Fruit fly (Drosophila melanogaster) whole organism, embryonic: Measurements from ENCODE around the gene CG7408.

ENCODE experiments used
- Bgb ChIP-seq: fragments of 200-800 bp; sonication (Bioruptor generic); IDR thresholded peaks from 2 replicates; pipeline ENCODE4 v1.3.6; 2022; ENCODE audit warnings: missing biosample characterization, missing genetic modification characterization; ENCODE audit not compliant: partially characterized antibody
- CG11504 ChIP-seq: fragments of 200-800 bp; sonication (Bioruptor generic); optimal IDR thresholded peaks from 3 replicates; lab custom pipeline; 2019; ENCODE audit warnings: missing biosample characterization, mild to moderate bottlenecking, missing genetic modification characterization, moderate library complexity
- CG12071 ChIP-seq: fragments of 200-800 bp; sonication (Bioruptor generic); optimal IDR thresholded peaks from 3 replicates; lab custom pipeline; 2018; ENCODE audit warnings: missing biosample characterization, mild to moderate bottlenecking, missing genetic modification characterization
- CG12769 ChIP-seq: fragments of 200-800 bp; sonication (Bioruptor generic); optimal IDR thresholded peaks from 2 replicates; lab custom pipeline; 2019; ENCODE audit warnings: missing biosample characterization, mild to moderate bottlenecking, missing genetic modification characterization, moderate library complexity
- CG14860 ChIP-seq: fragments of 200-800 bp; sonication (Bioruptor generic); IDR thresholded peaks from 3 replicates; pipeline ENCODE4 v1.3.6; 2022; ENCODE audit warnings: missing biosample characterization, missing genetic modification characterization; ENCODE audit not compliant: partially characterized antibody
- CG17328 ChIP-seq: fragments of 200-800 bp; sonication (Bioruptor generic); IDR thresholded peaks from 2 replicates; pipeline ENCODE4 v1.3.6; 2022; ENCODE audit warnings: missing biosample characterization, missing genetic modification characterization
- CG18599 ChIP-seq: fragments of 200-800 bp; sonication (Bioruptor generic); optimal IDR thresholded peaks from 3 replicates; lab custom pipeline; 2017; ENCODE audit warnings: missing biosample characterization, missing genetic modification characterization, mild to moderate bottlenecking, moderate library complexity, missing genetic modification reagents
- CG30403 ChIP-seq: fragments of 200-800 bp; sonication (Bioruptor generic); optimal IDR thresholded peaks from 3 replicates; lab custom pipeline; 2016; ENCODE audit warnings: missing biosample characterization, missing genetic modification characterization
- CG3163 ChIP-seq: fragments of 200-800 bp; sonication (Bioruptor generic); optimal IDR thresholded peaks from 3 replicates; lab custom pipeline; 2016; ENCODE audit warnings: missing biosample characterization, missing genetic modification characterization
- CG3995 ChIP-seq: fragments of 200-800 bp; sonication (Bioruptor generic); optimal IDR thresholded peaks from 3 replicates; lab custom pipeline; 2016; ENCODE audit warnings: missing biosample characterization, missing genetic modification characterization
- CG6689 ChIP-seq: fragments of 200-800 bp; sonication (Bioruptor generic); IDR thresholded peaks from 2 replicates; pipeline ENCODE4 v1.3.6; 2022; ENCODE audit warnings: missing biosample characterization, missing genetic modification characterization
- CG6791 ChIP-seq: fragments of 200-800 bp; sonication (Bioruptor generic); IDR thresholded peaks from 3 replicates; pipeline ENCODE4 v1.3.6; 2022; ENCODE audit warnings: missing biosample characterization, missing genetic modification characterization; ENCODE audit not compliant: partially characterized antibody
- CG7745 ChIP-seq: fragments of 200-800 bp; sonication (Bioruptor generic); optimal IDR thresholded peaks from 2 replicates; lab custom pipeline; 2018; ENCODE audit warnings: missing biosample characterization, mild to moderate bottlenecking, missing genetic modification characterization, moderate library complexity
- CG7963 ChIP-seq: fragments of 200-800 bp; sonication (Bioruptor generic); IDR thresholded peaks from 3 replicates; pipeline ENCODE4 v1.3.6; 2022; ENCODE audit warnings: missing biosample characterization, missing genetic modification characterization; ENCODE audit not compliant: partially characterized antibody
- CG8478 ChIP-seq: fragments of >200 bp; optimal IDR thresholded peaks from 2 replicates; lab custom pipeline; 2018
- HmgZ ChIP-seq: fragments of 200-800 bp; sonication (Bioruptor generic); optimal IDR thresholded peaks from 2 replicates; lab custom pipeline; 2018; ENCODE audit warnings: missing biosample characterization, mild to moderate bottlenecking, missing genetic modification characterization
- Jarid2 ChIP-seq: fragments of 200-800 bp; sonication (Bioruptor generic); optimal IDR thresholded peaks from 3 replicates; lab custom pipeline; 2017; ENCODE audit warnings: mild to moderate bottlenecking, missing biosample characterization, missing genetic modification reagents, missing genetic modification characterization
- Lpt ChIP-seq: fragments of >200 bp; optimal IDR thresholded peaks from 2 replicates; lab custom pipeline; 2018; ENCODE audit warnings: missing biosample characterization, missing genetic modification characterization
- Spps ChIP-seq: fragments of 200-800 bp; sonication (Bioruptor generic); optimal IDR thresholded peaks from 2 replicates; lab custom pipeline; 2018; ENCODE audit warnings: missing biosample characterization, mild to moderate bottlenecking, missing genetic modification characterization
- Sry-δ ChIP-seq: fragments of 200-800 bp; sonication (Bioruptor generic); optimal IDR thresholded peaks from 2 replicates; lab custom pipeline; 2016; ENCODE audit warnings: missing biosample characterization, missing genetic modification characterization
- Trl ChIP-seq, 3 experiments: fragments of >200 bp in 2 of 3; fragments of 200-800 bp in 1 of 3; sonication (Bioruptor generic) in 1 of 3; optimal IDR thresholded peaks; 2 replicates in 1 of 3; 3 replicates in 2 of 3; lab custom pipeline; 2016 to 2017; ENCODE audit warnings: missing biosample characterization in 1 of 3, missing genetic modification characterization in 1 of 3
- bigmax ChIP-seq: fragments of 200-800 bp; sonication (Bioruptor generic); optimal IDR thresholded peaks from 2 replicates; lab custom pipeline; 2018; ENCODE audit warnings: missing biosample characterization, mild to moderate bottlenecking, missing genetic modification characterization
- br ChIP-seq: fragments of >200 bp; optimal IDR thresholded peaks from 2 replicates; lab custom pipeline; 2017
- croc ChIP-seq: fragments of 200-800 bp; sonication (Bioruptor generic); conservative IDR thresholded peaks from 3 replicates; pipeline ENCODE4 v1.3.6; 2022; ENCODE audit warnings: missing biosample characterization, missing genetic modification characterization
- exex ChIP-seq: fragments of 200-800 bp; sonication (Bioruptor generic); optimal IDR thresholded peaks from 4 replicates; lab custom pipeline; 2018; ENCODE audit warnings: missing biosample characterization, mild to moderate bottlenecking, missing genetic modification characterization, moderate library complexity
- grn ChIP-seq: fragments of 200-800 bp; sonication (Bioruptor generic); optimal IDR thresholded peaks from 3 replicates; lab custom pipeline; 2017; ENCODE audit warnings: missing biosample characterization, missing genetic modification characterization
- gro ChIP-seq: fragments of 200-800 bp; sonication (Bioruptor generic); optimal IDR thresholded peaks from 2 replicates; lab custom pipeline; 2016; ENCODE audit warnings: missing biosample characterization, missing genetic modification characterization
- lab ChIP-seq: fragments of 200-800 bp; sonication (Bioruptor generic); optimal IDR thresholded peaks from 3 replicates; lab custom pipeline; 2017; ENCODE audit warnings: missing biosample characterization, missing genetic modification characterization, mild to moderate bottlenecking, moderate library complexity, missing genetic modification reagents
- mirr ChIP-seq: fragments of 200-800 bp; sonication (Bioruptor generic); optimal IDR thresholded peaks from 3 replicates; lab custom pipeline; 2018; ENCODE audit warnings: missing biosample characterization, mild to moderate bottlenecking, missing genetic modification characterization
- nom ChIP-seq: fragments of 200-800 bp; sonication (Bioruptor generic); optimal IDR thresholded peaks from 2 replicates; lab custom pipeline; 2017; ENCODE audit warnings: missing biosample characterization, missing genetic modification characterization, mild to moderate bottlenecking, moderate library complexity, missing genetic modification reagents
- peb ChIP-seq: fragments of 200-800 bp; sonication (Bioruptor generic); IDR thresholded peaks from 2 replicates; pipeline ENCODE4 v1.3.6; 2022; ENCODE audit warnings: missing biosample characterization, missing genetic modification characterization
- run ChIP-seq: fragments of 200-800 bp; sonication (Bioruptor generic); optimal IDR thresholded peaks from 3 replicates; lab custom pipeline; 2018; ENCODE audit warnings: missing biosample characterization, mild to moderate bottlenecking, missing genetic modification characterization
- sens ChIP-seq: fragments of 200-800 bp; sonication (Bioruptor generic); peaks from one replicate; lab custom pipeline; 2016; ENCODE audit warnings: missing biosample characterization, missing genetic modification characterization
- sug ChIP-seq: fragments of 200-800 bp; optimal IDR thresholded peaks from 2 replicates; lab custom pipeline; 2019; ENCODE audit warnings: missing biosample characterization, mild to moderate bottlenecking, missing genetic modification characterization, moderate library complexity
- tll ChIP-seq, 2 experiments: fragments of 200-800 bp in 1 of 2; fragments of >200 bp in 1 of 2; sonication (Bioruptor generic) in 1 of 2; optimal IDR thresholded peaks; 2 replicates each; lab custom pipeline; 2017 to 2019; ENCODE audit warnings: missing biosample characterization in 2 of 2, missing genetic modification characterization in 2 of 2, mild to moderate bottlenecking in 1 of 2, moderate library complexity in 1 of 2
- z ChIP-seq: fragments of 200-800 bp; sonication (Bioruptor generic); IDR thresholded peaks from 3 replicates; pipeline ENCODE4 v1.3.6; 2022; ENCODE audit warnings: missing biosample characterization, missing genetic modification characterization
- zen2 ChIP-seq: fragments of 200-800 bp; sonication (Bioruptor generic); IDR thresholded peaks from 3 replicates; pipeline ENCODE4 v1.3.6; 2022; ENCODE audit warnings: missing biosample characterization, missing genetic modification characterization; ENCODE audit not compliant: partially characterized antibody

CG7408 gene

DNA sequence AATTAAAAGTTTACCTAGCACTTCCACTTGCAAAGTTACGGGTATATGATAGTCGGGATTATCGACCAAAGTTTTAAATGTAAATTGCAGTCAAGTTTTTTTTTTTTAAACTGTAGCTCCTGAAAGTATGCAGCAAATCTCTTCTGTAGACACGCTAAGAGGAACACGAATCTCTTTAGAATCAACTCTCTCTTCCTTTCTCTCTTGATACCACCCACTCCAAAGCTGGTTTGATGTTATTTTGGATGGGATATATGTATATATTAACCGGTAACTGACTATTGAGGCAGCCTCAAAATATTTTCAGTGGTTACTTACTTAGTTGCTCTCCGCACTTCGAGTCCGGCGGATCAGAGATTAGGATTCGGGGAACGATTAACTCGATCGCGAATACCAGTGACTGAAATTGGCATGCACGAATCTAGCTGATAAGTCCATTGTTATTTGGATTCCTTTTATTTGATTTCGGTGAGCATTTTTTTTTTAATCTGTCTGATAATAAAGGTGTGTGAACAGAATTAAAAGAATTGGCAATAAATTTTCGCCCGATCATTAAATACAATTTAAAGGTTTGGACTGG, at the start of gene CG7408:
Gene CG7408, plus strand, starts transcription at position 316 of the 580 bp plus-strand sequence.
- peak; percentile 8 for TF ChIP-seq gro (GFP tag; lab: Kevin White, UChicago)
- TF ChIP-seq CG14860, result 0 out of 3 replicates have a peak, but pooled peaks have one; percentile 16
- no peak for TF ChIP-seq CG30403 (GFP tag; lab: Kevin White, UChicago)
- TF ChIP-seq Jarid2 (GFP tag; lab: Kevin White, UChicago), result peak; percentile 73
- no peak for TF ChIP-seq CG7745 (tag; lab: Kevin White, UChicago)
- peak; percentile 91 for TF ChIP-seq CG3995 (GFP tag; lab: Kevin White, UChicago)
- peak; percentile 95 for TF ChIP-seq CG3163
- peak; percentile 13 for TF ChIP-seq sug (tag; lab: Kevin White, UChicago)
- TF ChIP-seq HmgZ, result peak; percentile 10
- peak; percentile 29 for TF ChIP-seq grn (GFP tag; lab: Kevin White, UChicago)
- TF ChIP-seq CG6791 (GFP tag; lab: Robert Waterston, UW), result no peak
- peak; percentile 30; the same call in 1 of the 3 replicates for TF ChIP-seq zen2
- TF ChIP-seq tll (GFP tag; optimal IDR thresholded peaks at IDR 0.05; lab: Kevin White, UChicago), result no peak
- TF ChIP-seq Bgb (GFP tag; lab: Robert Waterston, UW), result peak; percentile 45; the same call in 1 of the 2 replicates
- TF ChIP-seq lab, result peak; percentile 4
- TF ChIP-seq exex (tag; lab: Kevin White, UChicago), result peak; percentile 94
- TF ChIP-seq Trl (optimal IDR thresholded peaks at IDR 0.05; lab: Kevin White, UChicago), result peak; percentile 56 to 74
- no peak for TF ChIP-seq Trl (GFP tag; optimal IDR thresholded peaks at IDR 0.05; lab: Kevin White, UChicago)
- TF ChIP-seq z (GFP tag; lab: Robert Waterston, UW), result no peak
- 0 out of 3 replicates have a peak, but pooled peaks have one; percentile 10 for TF ChIP-seq CG7963 (GFP tag; lab: Robert Waterston, UW)
- peak; percentile 46 for TF ChIP-seq mirr
- TF ChIP-seq sens (GFP tag; lab: Kevin White, UChicago), result peak; percentile 78

- TF ChIP-seq CG12769 (tag; lab: Kevin White, UChicago), result no peak
- TF ChIP-seq peb (GFP tag; lab: Robert Waterston, UW), result no peak
- TF ChIP-seq croc (GFP tag; lab: Robert Waterston, UW), result no peak
Observed at dm6 chr3L:17833525-17833924, 45.4 kb upstream of the CG7408 start, which contains the start of gene CG32188. CG32188 (minus strand) TSS chr3L:17833625.

DNA sequence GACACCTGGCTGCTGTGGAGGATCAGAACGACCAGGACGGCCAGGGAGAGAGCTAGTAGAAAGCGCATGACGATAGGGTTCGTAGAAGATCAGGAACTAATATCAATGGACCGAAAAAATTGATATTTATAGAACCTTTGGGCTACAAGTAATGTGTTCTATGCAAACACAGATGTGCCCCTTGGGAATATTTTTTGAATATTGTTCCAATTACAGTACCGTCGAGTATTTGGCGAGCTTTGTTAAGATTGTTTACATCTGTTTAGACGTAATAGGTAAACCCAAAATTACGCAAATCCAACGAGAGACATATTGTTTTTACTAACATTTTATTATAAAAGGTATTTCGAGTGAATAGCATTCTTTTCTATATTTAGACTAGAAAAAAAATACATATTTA, 43.8 kb upstream of the CG7408 start, which contains the start of gene CG32189:
Gene CG32189, minus strand, starts transcription at position 101 of the 400 bp plus-strand sequence.
- TF ChIP-seq CG17328 (no peak), Spps (tag; lab: Kevin White, UChicago) (no peak), CG18599 (GFP tag; lab: Kevin White, UChicago) (no peak), CG11504 (tag; lab: Kevin White, UChicago) (no peak), Sry-δ (GFP tag; lab: Kevin White, UChicago) (no peak), run (tag; lab: Kevin White, UChicago) (no peak), CG6689 (GFP tag; lab: Robert Waterston, UW) (no peak), br (no peak), CG7745 (tag; lab: Kevin White, UChicago) (no peak), CG8478 (lab: Kevin White, UChicago) (no peak), bigmax (GFP tag; lab: Kevin White, UChicago) (no peak), Lpt (no peak), sens (GFP tag; lab: Kevin White, UChicago) (no peak), CG12071 (GFP tag; lab: Kevin White, UChicago) (no peak), nom (no peak)
- TF ChIP-seq, all 482 proteins: peak for 0
